In genomic region chrII:6844227-6845005, ce11 we compare ENCODE assay signal across 5 worm cellular contexts.
A peak's percentile ranks its signal among the peaks of the same experiment; 100 is the strongest.
TF ChIP-seq lines count a peak whose summit lies in the region.

No protein-coding gene starts in this region.

TF ChIP-seq in whole organism, L1 larva, 84 proteins besides CTCF, POLR2A, EP300 and RAD21 (continues in another document):
- TF ChIP-seq lir-3 (tag; optimal IDR thresholded peaks at IDR 0.05; lab: Kevin White, UChicago; ENCODE audit: poor library complexity): no peak
- peak; percentile 61 for TF ChIP-seq skn-1 (tag; optimal IDR thresholded peaks at IDR 0.05; lab: Kevin White, UChicago)
- TF ChIP-seq lin-39 (tag; optimal IDR thresholded peaks at IDR 0.05; lab: Kevin White, UChicago): no peak
- no peak for TF ChIP-seq ztf-11 (tag; optimal IDR thresholded peaks at IDR 0.05; lab: Kevin White, UChicago)
- TF ChIP-seq ztf-4 (tag; optimal IDR thresholded peaks at IDR 0.05; lab: Kevin White, UChicago): no peak
- TF ChIP-seq dsc-1 (tag; optimal IDR thresholded peaks at IDR 0.05; lab: Kevin White, UChicago): no peak
- TF ChIP-seq efl-1 (optimal IDR thresholded peaks at IDR 0.05; lab: Kevin White, UChicago): peak in 1 of 2 experiments; percentile 11
- TF ChIP-seq efl-1 (GFP tag; optimal IDR thresholded peaks at IDR 0.05 in 1 of 2; lab: Kevin White, UChicago): peak in 1 of 2 experiments; percentile 42
- no peak for TF ChIP-seq nhr-28 (tag; optimal IDR thresholded peaks at IDR 0.05; lab: Kevin White, UChicago)
- TF ChIP-seq lsy-2 (tag; optimal IDR thresholded peaks at IDR 0.05; lab: Kevin White, UChicago): peak in 1 of 2 experiments; percentile 25
- no peak for TF ChIP-seq nhr-71 (tag; optimal IDR thresholded peaks at IDR 0.05; lab: Kevin White, UChicago)
- peak; percentile 14 for TF ChIP-seq rnt-1 (tag; optimal IDR thresholded peaks at IDR 0.05; lab: Kevin White, UChicago)
- no peak for TF ChIP-seq F16B12.6 (tag; optimal IDR thresholded peaks at IDR 0.05; lab: Kevin White, UChicago)
- no peak for TF ChIP-seq ets-5 (GFP tag; IDR thresholded peaks at IDR 0.05; lab: Robert Waterston, UW)
- TF ChIP-seq mef-2 (tag; optimal IDR thresholded peaks at IDR 0.05; lab: Kevin White, UChicago): no peak
- no peak for TF ChIP-seq nhr-90 (tag; optimal IDR thresholded peaks at IDR 0.05; lab: Kevin White, UChicago; ENCODE audit: poor library complexity)
- TF ChIP-seq fkh-10 (GFP tag; optimal IDR thresholded peaks at IDR 0.05; lab: Kevin White, UChicago): no peak
- no peak for TF ChIP-seq nhr-19 (GFP tag; conservative IDR thresholded peaks at IDR 0.05; lab: Robert Waterston, UW)

TF ChIP-seq in whole organism, L3 larva, 47 proteins besides CTCF, POLR2A, EP300 and RAD21:
- TF ChIP-seq egl-5 (tag; optimal IDR thresholded peaks at IDR 0.05; lab: Kevin White, UChicago) (no peak), sea-2 (GFP tag; optimal IDR thresholded peaks at IDR 0.05; lab: Kevin White, UChicago) (no peak), fos-1 (tag; optimal IDR thresholded peaks at IDR 0.05; lab: Kevin White, UChicago) (no peak), nhr-28 (tag; optimal IDR thresholded peaks at IDR 0.05; lab: Kevin White, UChicago) (no peak), fkh-10 (GFP tag; optimal IDR thresholded peaks at IDR 0.05; lab: Kevin White, UChicago) (no peak), ceh-9 (tag; optimal IDR thresholded peaks at IDR 0.05; lab: Kevin White, UChicago) (no peak), nhr-23 (tag; optimal IDR thresholded peaks at IDR 0.05; lab: Kevin White, UChicago) (peak; percentile 41), mdl-1 (tag; optimal IDR thresholded peaks at IDR 0.05; lab: Kevin White, UChicago) (no peak), nhr-77 (tag; optimal IDR thresholded peaks at IDR 0.05; lab: Kevin White, UChicago) (no peak), lin-39 (tag; optimal IDR thresholded peaks at IDR 0.05; lab: Kevin White, UChicago) (no peak), aly-2 (tag; optimal IDR thresholded peaks at IDR 0.05; lab: Kevin White, UChicago) (no peak), nhr-25 (tag; optimal IDR thresholded peaks at IDR 0.05; lab: Kevin White, UChicago) (no peak), unc-39 (tag; optimal IDR thresholded peaks at IDR 0.05; lab: Kevin White, UChicago) (no peak), pha-4 (tag; optimal IDR thresholded peaks at IDR 0.05; lab: Kevin White, UChicago) (peak; percentile 69), nhr-237 (tag; optimal IDR thresholded peaks at IDR 0.05; lab: Kevin White, UChicago) (no peak), nhr-76 (tag; optimal IDR thresholded peaks at IDR 0.05; lab: Kevin White, UChicago) (no peak), nfya-1 (tag; optimal IDR thresholded peaks at IDR 0.05; lab: Kevin White, UChicago; ENCODE audit: insufficient read depth) (peak; percentile 17)
TF ChIP-seq in whole organism, L3 larva: peak in this region for 3.

TF ChIP-seq in whole organism, early embryonic, 17 proteins besides CTCF, POLR2A, EP300 and RAD21:
- TF ChIP-seq scrt-1 (GFP tag; IDR thresholded peaks at IDR 0.05; lab: Robert Waterston, UW) (no peak), hnd-1 (tag; optimal IDR thresholded peaks at IDR 0.05; lab: Kevin White, UChicago) (no peak), flt-1 (GFP tag; IDR thresholded peaks at IDR 0.05; lab: Robert Waterston, UW) (no peak), F13C5.2 (tag; optimal IDR thresholded peaks at IDR 0.05; lab: Kevin White, UChicago) (no peak), tra-4 (tag; optimal IDR thresholded peaks at IDR 0.05; lab: Kevin White, UChicago) (no peak), sea-1 (GFP tag; conservative IDR thresholded peaks at IDR 0.05; lab: Robert Waterston, UW) (no peak), hmg-4 (GFP tag; optimal IDR thresholded peaks at IDR 0.05; lab: Kevin White, UChicago) (no peak), ama-1 (optimal IDR thresholded peaks at IDR 0.05; lab: Kevin White, UChicago) (no peak), ceh-36 (tag; optimal IDR thresholded peaks at IDR 0.05; lab: Kevin White, UChicago) (peak; percentile 89), ets-7 (tag; optimal IDR thresholded peaks at IDR 0.05; lab: Kevin White, UChicago) (peak; percentile 71), aly-1 (tag; optimal IDR thresholded peaks at IDR 0.05; lab: Kevin White, UChicago) (no peak), B0310.2 (tag; optimal IDR thresholded peaks at IDR 0.05; lab: Kevin White, UChicago) (no peak), hmbx-1 (tag; optimal IDR thresholded peaks at IDR 0.05; lab: Kevin White, UChicago) (no peak), tbx-37 (GFP tag; conservative IDR thresholded peaks at IDR 0.05; lab: Robert Waterston, UW) (no peak), tbx-11 (GFP tag; IDR thresholded peaks at IDR 0.05; lab: Robert Waterston, UW) (no peak), ceh-13 (GFP tag; optimal IDR thresholded peaks at IDR 0.05; lab: Kevin White, UChicago) (no peak)

TF ChIP-seq in whole organism, midembryonic, 9 proteins besides CTCF, POLR2A, EP300 and RAD21:
- TF ChIP-seq klf-2 (GFP tag; conservative IDR thresholded peaks at IDR 0.05; lab: Robert Waterston, UW) (no peak), T22C8.4 (GFP tag; IDR thresholded peaks at IDR 0.05; lab: Robert Waterston, UW) (peak; percentile 65), ztf-23 (GFP tag; IDR thresholded peaks at IDR 0.05; lab: Robert Waterston, UW) (no peak)

TF ChIP-seq in whole organism, young adult, 124 proteins besides CTCF, POLR2A, EP300 and RAD21:
- no peak for TF ChIP-seq cebp-1 (GFP tag; IDR thresholded peaks at IDR 0.05; lab: Robert Waterston, UW)
- peak; percentile 1 for TF ChIP-seq cebp-1 (tag; optimal IDR thresholded peaks at IDR 0.05; lab: Kevin White, UChicago)
- no peak for TF ChIP-seq ets-4 (GFP tag; optimal IDR thresholded peaks at IDR 0.05; lab: Kevin White, UChicago)
- peak; percentile 16; the same call in 1 of the 2 replicates for TF ChIP-seq hmg-1.2 (GFP tag; IDR thresholded peaks at IDR 0.05; lab: Robert Waterston, UW)
- no peak for TF ChIP-seq ztf-18 (tag; optimal IDR thresholded peaks at IDR 0.05; lab: Kevin White, UChicago)
- 0 out of 2 replicates have a peak, but pooled peaks have one; percentile 18 for TF ChIP-seq pbrm-1 (GFP tag; IDR thresholded peaks at IDR 0.05; lab: Robert Waterston, UW)
TF ChIP-seq in whole organism, young adult: peak in this region for 3.

Comparison
In these comparisons a context has a peak if more than half of its experiments do, and no peak if none do; other contexts are left out.
1. Of the 8 proteins assayed by ChIP-seq in both whole organism, young adult and whole organism, L1 larva: peak only in whole organism, young adult: none; only in whole organism, L1 larva: snpc-4; in both: none; in neither: 6; mixed calls (peak in some experiments, not most) for 1.